Worm (Caenorhabditis elegans) whole organism, L4 larva: Measurements from ENCODE around the gene sptl-2.

Experiments
- D1046.2 ChIP-seq: fragments of 200-800 bp; sonication (Bioruptor generic); IDR thresholded peaks from 2 replicates; pipeline ENCODE4 v1.3.6; 2022; ENCODE audit warnings: missing genetic modification characterization, missing compliant biosample characterization
- F26F4.8 ChIP-seq: fragments of 200-800 bp; sonication (Bioruptor generic); conservative IDR thresholded peaks from 2 replicates; pipeline ENCODE4 v1.3.6; 2022; ENCODE audit warnings: missing genetic modification characterization, missing compliant biosample characterization
- F37D6.2 ChIP-seq: sonication (generic microtip); optimal IDR thresholded peaks from 2 replicates; lab custom pipeline; 2016; ENCODE audit warnings: mild to moderate bottlenecking, missing genetic modification characterization, missing compliant biosample characterization
- R02D3.7 ChIP-seq: fragments of 150-350 bp; sonication (generic microtip); optimal IDR thresholded peaks from 3 replicates; lab custom pipeline; 2014; ENCODE audit warnings: missing biosample characterization, missing genetic modification characterization
- T20F7.1 ChIP-seq: fragments of 200-800 bp; sonication (Bioruptor generic); optimal IDR thresholded peaks from 2 replicates; lab custom pipeline; 2018; ENCODE audit warnings: mild to moderate bottlenecking, missing genetic modification characterization, missing compliant biosample characterization
- Y48G9A.11 ChIP-seq: fragments of 200-800 bp; sonication (Bioruptor generic); IDR thresholded peaks from 2 replicates; pipeline ENCODE4 v1.3.6; 2022; ENCODE audit warnings: missing genetic modification reagents, missing genetic modification characterization, missing compliant biosample characterization
- Y75B8A.6 ChIP-seq: fragments of 200-800 bp; sonication (Bioruptor generic); IDR thresholded peaks from 2 replicates; pipeline ENCODE4 v1.3.6; 2022; ENCODE audit warnings: missing genetic modification reagents, missing genetic modification characterization, missing compliant biosample characterization
- ZK337.2 ChIP-seq: fragments of 200-800 bp; sonication (Bioruptor generic); IDR thresholded peaks from 2 replicates; pipeline ENCODE4 v1.3.6; 2022; ENCODE audit warnings: missing genetic modification reagents, missing genetic modification characterization, missing compliant biosample characterization
- ama-1 ChIP-seq: fragments of 150-350 bp; optimal IDR thresholded peaks from 2 replicates; lab custom pipeline; 2014; ENCODE audit warnings: inconsistent platforms, mixed read lengths
- ceh-20 ChIP-seq: fragments of 200-800 bp; sonication (Bioruptor generic); IDR thresholded peaks from 2 replicates; pipeline ENCODE4 v1.3.6; 2022; ENCODE audit warnings: missing genetic modification reagents, missing genetic modification characterization, missing compliant biosample characterization
- ceh-44 ChIP-seq: fragments of 200-800 bp; sonication (Bioruptor generic); IDR thresholded peaks from 2 replicates; pipeline ENCODE4 v1.3.6; 2022; ENCODE audit warnings: missing genetic modification reagents, missing genetic modification characterization, missing compliant biosample characterization
- ceh-82 ChIP-seq: sonication (generic microtip); optimal IDR thresholded peaks from 2 replicates; lab custom pipeline; 2017; ENCODE audit warnings: missing biosample characterization, missing genetic modification characterization
- ces-1 ChIP-seq: fragments of 150-350 bp; sonication (generic microtip); optimal IDR thresholded peaks from 4 replicates; lab custom pipeline; 2014; ENCODE audit warnings: missing biosample characterization, missing genetic modification reagents, missing genetic modification characterization
- daf-12 ChIP-seq: fragments of 150-350 bp; optimal IDR thresholded peaks from 2 replicates; lab custom pipeline; 2014; ENCODE audit warnings: missing biosample characterization, missing genetic modification reagents, missing genetic modification characterization
- daf-19 ChIP-seq: fragments of 200-800 bp; sonication (Bioruptor generic); conservative IDR thresholded peaks from 2 replicates; pipeline ENCODE4 v1.3.6; 2022; ENCODE audit warnings: missing genetic modification characterization, missing compliant biosample characterization
- daf-8 ChIP-seq: fragments of 200-800 bp; sonication (Bioruptor generic); IDR thresholded peaks from 2 replicates; pipeline ENCODE4 v1.3.6; 2022; ENCODE audit warnings: missing genetic modification characterization, missing compliant biosample characterization
- dmd-8 ChIP-seq: fragments of 200-800 bp; sonication (Bioruptor generic); IDR thresholded peaks from 2 replicates; pipeline ENCODE4 v1.3.6; 2022; ENCODE audit warnings: missing genetic modification characterization, missing compliant biosample characterization
- dmd-9 ChIP-seq: fragments of 200-800 bp; sonication (Bioruptor generic); IDR thresholded peaks from 2 replicates; pipeline ENCODE4 v1.3.6; 2022; ENCODE audit warnings: missing genetic modification reagents, missing genetic modification characterization, missing compliant biosample characterization
- dpl-1 ChIP-seq: fragments of 150-350 bp; optimal IDR thresholded peaks from 2 replicates; lab custom pipeline; 2014; ENCODE audit warnings: missing biosample characterization, missing genetic modification reagents, missing genetic modification characterization
- egl-27 ChIP-seq: sonication (generic microtip); optimal IDR thresholded peaks from 3 replicates; lab custom pipeline; 2017; ENCODE audit warnings: missing biosample characterization, missing genetic modification reagents, missing genetic modification characterization
- egl-43 ChIP-seq: fragments of 200-800 bp; sonication (Bioruptor generic); IDR thresholded peaks from 2 replicates; pipeline ENCODE4 v1.3.6; 2022; ENCODE audit warnings: missing genetic modification reagents, missing genetic modification characterization, missing compliant biosample characterization
- fkh-10 ChIP-seq: fragments of 150-350 bp; optimal IDR thresholded peaks from 2 replicates; lab custom pipeline; 2014; ENCODE audit warnings: missing biosample characterization, missing genetic modification reagents, missing genetic modification characterization
- fos-1 ChIP-seq: fragments of 150-350 bp; optimal IDR thresholded peaks from 2 replicates; lab custom pipeline; 2014; ENCODE audit warnings: missing biosample characterization, missing genetic modification characterization
- hlh-11 ChIP-seq: fragments of 200-800 bp; sonication (Bioruptor generic); optimal IDR thresholded peaks from 2 replicates; lab custom pipeline; 2018; ENCODE audit warnings: mild to moderate bottlenecking, missing genetic modification characterization, missing compliant biosample characterization
- hmg-1.1 ChIP-seq: fragments of 200-800 bp; sonication (Bioruptor generic); IDR thresholded peaks from 2 replicates; pipeline ENCODE4 v1.3.6; 2022; ENCODE audit warnings: missing genetic modification reagents, missing genetic modification characterization, missing compliant biosample characterization
- lim-7 ChIP-seq: fragments of 200-800 bp; sonication (Bioruptor generic); IDR thresholded peaks from 2 replicates; pipeline ENCODE4 v1.3.6; 2022; ENCODE audit warnings: missing genetic modification characterization, missing compliant biosample characterization
- lin-1 ChIP-seq: fragments of 200-800 bp; sonication (Bioruptor generic); IDR thresholded peaks from 2 replicates; pipeline ENCODE4 v1.3.6; 2022; ENCODE audit warnings: missing genetic modification reagents, missing genetic modification characterization, missing compliant biosample characterization
- lin-13 ChIP-seq: fragments of 150-350 bp; optimal IDR thresholded peaks from 2 replicates; lab custom pipeline; 2014; ENCODE audit warnings: missing biosample characterization, missing genetic modification reagents, missing genetic modification characterization
- lin-15B ChIP-seq: fragments of 150-350 bp; sonication (generic microtip); optimal IDR thresholded peaks from 3 replicates; lab custom pipeline; 2014; ENCODE audit warnings: missing biosample characterization, missing genetic modification characterization
- lin-38 ChIP-seq: fragments of 200-800 bp; sonication (Bioruptor generic); IDR thresholded peaks from 2 replicates; pipeline ENCODE4 v1.3.6; 2022; ENCODE audit warnings: missing genetic modification reagents, missing genetic modification characterization, missing compliant biosample characterization
- lin-39 ChIP-seq: fragments of 150-350 bp; optimal IDR thresholded peaks from 2 replicates; lab custom pipeline; 2014; ENCODE audit warnings: missing biosample characterization, missing genetic modification reagents, missing genetic modification characterization
- lsy-2 ChIP-seq, 2 experiments: fragments of 150-350 bp in 1 of 2; sonication (generic microtip) in 1 of 2; optimal IDR thresholded peaks; 2 replicates each; lab custom pipeline; 2014 to 2017; ENCODE audit warnings: missing biosample characterization in 2 of 2, missing genetic modification characterization in 2 of 2
- madf-5 ChIP-seq, 2 experiments: fragments of 200-800 bp; sonication (Bioruptor generic); IDR thresholded peaks; 2 replicates each; pipeline ENCODE4 v1.3.6; 2022; ENCODE audit warnings: missing compliant biosample characterization in 2 of 2, missing genetic modification characterization in 2 of 2
- madf-9 ChIP-seq: fragments of 200-800 bp; sonication (Bioruptor generic); conservative IDR thresholded peaks from 2 replicates; pipeline ENCODE4 v1.3.6; 2022; ENCODE audit warnings: missing genetic modification reagents, missing genetic modification characterization, missing compliant biosample characterization
- mdl-1 ChIP-seq, 2 experiments: fragments of 150-350 bp in 1 of 2; sonication (generic microtip) in 1 of 2; optimal IDR thresholded peaks; 2 replicates each; lab custom pipeline; 2014 to 2017; ENCODE audit warnings: missing biosample characterization in 2 of 2, missing genetic modification characterization in 2 of 2
- mes-2 ChIP-seq: sonication (generic microtip); optimal IDR thresholded peaks from 2 replicates; lab custom pipeline; 2016; ENCODE audit warnings: missing genotype, mild to moderate bottlenecking, missing genetic modification characterization, missing compliant biosample characterization; ENCODE audit not compliant: poor library complexity, severe bottlenecking
- mxl-3 ChIP-seq: fragments of 200-800 bp; sonication (Bioruptor generic); optimal IDR thresholded peaks from 2 replicates; lab custom pipeline; 2018; ENCODE audit warnings: mild to moderate bottlenecking, missing genetic modification characterization, missing compliant biosample characterization
- nhr-102 ChIP-seq: sonication (generic microtip); optimal IDR thresholded peaks from 2 replicates; lab custom pipeline; 2016; ENCODE audit warnings: mild to moderate bottlenecking, missing genetic modification characterization, moderate library complexity, missing compliant biosample characterization
- nhr-25 ChIP-seq: sonication (generic microtip); optimal IDR thresholded peaks from 2 replicates; lab custom pipeline; 2017; ENCODE audit warnings: missing genetic modification characterization, mild to moderate bottlenecking, missing compliant biosample characterization, antibody characterized with exemption, moderate library complexity, borderline replicate concordance; ENCODE audit not compliant: insufficient read depth
- nhr-41 ChIP-seq: fragments of 200-800 bp; sonication (Bioruptor generic); IDR thresholded peaks from 2 replicates; pipeline ENCODE4 v1.3.6; 2022; ENCODE audit warnings: missing genetic modification reagents, missing genetic modification characterization, missing compliant biosample characterization
- nhr-48 ChIP-seq: sonication (generic microtip); optimal IDR thresholded peaks from 2 replicates; lab custom pipeline; 2016; ENCODE audit warnings: mild to moderate bottlenecking, missing genetic modification characterization, missing compliant biosample characterization
- nhr-77 ChIP-seq: fragments of 150-350 bp; optimal IDR thresholded peaks from 2 replicates; lab custom pipeline; 2014; ENCODE audit warnings: missing biosample characterization, missing genetic modification characterization
- pqm-1 ChIP-seq: sonication (generic microtip); optimal IDR thresholded peaks from 2 replicates; lab custom pipeline; 2017; ENCODE audit warnings: missing biosample characterization, missing genetic modification characterization
- sdz-12 ChIP-seq: fragments of 200-800 bp; sonication (Bioruptor generic); optimal IDR thresholded peaks from 2 replicates; lab custom pipeline; 2018; ENCODE audit warnings: mild to moderate bottlenecking, missing genetic modification characterization, missing compliant biosample characterization
- snpc-4 ChIP-seq: fragments of 150-350 bp; optimal IDR thresholded peaks from 2 replicates; lab custom pipeline; 2014; ENCODE audit warnings: missing biosample characterization, missing genetic modification characterization
- tra-1 ChIP-seq: fragments of 200-800 bp; sonication (Bioruptor generic); IDR thresholded peaks from 2 replicates; pipeline ENCODE4 v1.3.6; 2022; ENCODE audit warnings: missing genetic modification reagents, missing genetic modification characterization, missing compliant biosample characterization
- unc-130 ChIP-seq: sonication (generic microtip); optimal IDR thresholded peaks from 2 replicates; lab custom pipeline; 2016; ENCODE audit warnings: missing genetic modification reagents, missing genetic modification characterization, missing compliant biosample characterization
- unc-62 ChIP-seq, 3 experiments: fragments of 150-350 bp in 1 of 3; sonication (generic microtip); optimal IDR thresholded peaks in 2 of 3; peaks in 1 of 3; 1 replicate in 1 of 3; 2 replicates in 2 of 3; lab custom pipeline; 2014 to 2017; ENCODE audit warnings: missing biosample characterization in 3 of 3, missing genetic modification characterization in 3 of 3, missing genetic modification reagents in 3 of 3, missing genotype in 1 of 3
- vab-7 ChIP-seq: fragments of 200-800 bp; sonication (Bioruptor generic); IDR thresholded peaks from 2 replicates; pipeline ENCODE4 v1.3.6; 2022; ENCODE audit warnings: missing genetic modification reagents, missing genetic modification characterization, missing compliant biosample characterization
- zfp-2 ChIP-seq: sonication (generic microtip); optimal IDR thresholded peaks from 2 replicates; lab custom pipeline; 2016; ENCODE audit warnings: mild to moderate bottlenecking, missing genetic modification characterization, missing compliant biosample characterization
- zip-11 ChIP-seq: fragments of 200-800 bp; sonication (Bioruptor generic); IDR thresholded peaks from 2 replicates; pipeline ENCODE4 v1.3.6; 2022; ENCODE audit warnings: missing genetic modification characterization, missing compliant biosample characterization

sptl-2 gene

ce11 chrV:7978798-7979197 is 38.2 kb upstream of the sptl-2 start (continued):
- no peak for TF ChIP-seq ama-1
- no peak for TF ChIP-seq fos-1
- TF ChIP-seq vab-7 (GFP tag; lab: Robert Waterston, UW): no peak
- TF ChIP-seq D1046.2 (GFP tag; lab: Robert Waterston, UW): no peak
- no peak for TF ChIP-seq F37D6.2 (tag; lab: Kevin White, UChicago)
- no peak for TF ChIP-seq lin-39
- TF ChIP-seq daf-8 (GFP tag; lab: Robert Waterston, UW): no peak
- TF ChIP-seq mxl-3: peak; percentile 72
- TF ChIP-seq lim-7 (GFP tag; lab: Robert Waterston, UW): no peak
- TF ChIP-seq hlh-11: peak; percentile 52
- TF ChIP-seq daf-19 (GFP tag; lab: Robert Waterston, UW): no peak
- TF ChIP-seq nhr-48: no peak
- no peak for TF ChIP-seq nhr-77 (tag; lab: Kevin White, UChicago)
- no peak for TF ChIP-seq nhr-102 (tag; lab: Kevin White, UChicago)
- no peak for TF ChIP-seq dpl-1 (GFP tag; lab: Kevin White, UChicago)
- no peak for TF ChIP-seq dmd-8 (GFP tag; lab: Robert Waterston, UW)
- no peak for TF ChIP-seq unc-130 (GFP tag; lab: Kevin White, UChicago)
- TF ChIP-seq lsy-2 (tag; optimal IDR thresholded peaks at IDR 0.05; lab: Kevin White, UChicago): peak in 1 of 2 experiments; percentile 54
- no peak for TF ChIP-seq lin-15B (tag; lab: Kevin White, UChicago)
- TF ChIP-seq snpc-4: no peak
- TF ChIP-seq nhr-41: no peak
- TF ChIP-seq zfp-2 (tag; lab: Kevin White, UChicago): no peak
- TF ChIP-seq pqm-1 (tag; lab: Kevin White, UChicago): no peak
- no peak for TF ChIP-seq Y48G9A.11 (GFP tag; lab: Robert Waterston, UW)
- TF ChIP-seq R02D3.7 (tag; lab: Kevin White, UChicago): no peak
- no peak for TF ChIP-seq zip-11 (GFP tag; lab: Robert Waterston, UW)
- 0 out of 2 replicates have a peak, but pooled peaks have one; percentile 49 for TF ChIP-seq egl-43 (GFP tag; lab: Robert Waterston, UW)
- peak; percentile 52; the same call in 1 of the 2 replicates for TF ChIP-seq hmg-1.1 (GFP tag; lab: Robert Waterston, UW)
- no peak for TF ChIP-seq ceh-44 (GFP tag; lab: Robert Waterston, UW)
- TF ChIP-seq daf-12 (tag; lab: Kevin White, UChicago): no peak
- no peak for TF ChIP-seq lin-13 (GFP tag; lab: Kevin White, UChicago)
- no peak for TF ChIP-seq tra-1 (GFP tag; lab: Robert Waterston, UW)
- no peak for TF ChIP-seq ces-1 (GFP tag; lab: Kevin White, UChicago)
- TF ChIP-seq madf-5 (GFP tag; IDR thresholded peaks at IDR 0.05; lab: Robert Waterston, UW): no peak
- TF ChIP-seq mes-2 (tag; lab: Kevin White, UChicago): peak; percentile 52
- TF ChIP-seq lin-1 (GFP tag; lab: Robert Waterston, UW): no peak
- no peak for TF ChIP-seq lin-38 (GFP tag; lab: Robert Waterston, UW)
- TF ChIP-seq nhr-25: peak; percentile 85
- no peak for TF ChIP-seq ceh-20
- no peak for TF ChIP-seq mdl-1 (tag; optimal IDR thresholded peaks at IDR 0.05; lab: Kevin White, UChicago)
- TF ChIP-seq unc-62 (GFP tag; optimal IDR thresholded peaks at IDR 0.05 in 1 of 2; lab: Kevin White, UChicago): peak in 1 of 2 experiments; percentile 81
- TF ChIP-seq unc-62 (tag; optimal IDR thresholded peaks at IDR 0.05; lab: Kevin White, UChicago): no peak
- no peak for TF ChIP-seq dmd-9 (GFP tag; lab: Robert Waterston, UW)
- no peak for TF ChIP-seq madf-9 (GFP tag; lab: Robert Waterston, UW)
- no peak for TF ChIP-seq F26F4.8 (GFP tag; lab: Robert Waterston, UW)
- TF ChIP-seq fkh-10 (GFP tag; lab: Kevin White, UChicago): no peak
- TF ChIP-seq egl-27 (tag; lab: Kevin White, UChicago): no peak
- no peak for TF ChIP-seq T20F7.1 (GFP tag; lab: Kevin White, UChicago)
- TF ChIP-seq sdz-12 (GFP tag; lab: Kevin White, UChicago): no peak
- TF ChIP-seq Y75B8A.6: no peak
- no peak for TF ChIP-seq ceh-82 (tag; lab: Kevin White, UChicago)
- TF ChIP-seq ZK337.2: no peak
